Worm (Caenorhabditis elegans) whole organism, early embryonic: ENCODE data around the gene K01A12.2.

Source experiments
- F13C5.2 ChIP-seq: sonication (generic microtip); optimal IDR thresholded peaks from 2 replicates; lab custom pipeline; 2017; ENCODE audit warnings: mild to moderate bottlenecking, missing genetic modification characterization, inconsistent platforms, missing compliant biosample characterization
- aly-1 ChIP-seq: sonication (generic microtip); optimal IDR thresholded peaks from 2 replicates; lab custom pipeline; 2016; ENCODE audit warnings: missing genetic modification characterization, missing compliant biosample characterization
- ama-1 ChIP-seq: fragments of 150-350 bp; optimal IDR thresholded peaks from 2 replicates; lab custom pipeline; 2014
- ceh-36 ChIP-seq: sonication (generic microtip); optimal IDR thresholded peaks from 2 replicates; lab custom pipeline; 2016; ENCODE audit warnings: missing genetic modification characterization, inconsistent platforms, missing compliant biosample characterization
- ets-7 ChIP-seq: sonication (generic microtip); optimal IDR thresholded peaks from 2 replicates; lab custom pipeline; 2016; ENCODE audit warnings: missing genotype, missing genetic modification characterization, missing compliant biosample characterization
- flt-1 ChIP-seq: fragments of 200-800 bp; sonication (Bioruptor generic); IDR thresholded peaks from 2 replicates; pipeline ENCODE4 v1.3.6; 2022; ENCODE audit warnings: missing genetic modification characterization, missing compliant biosample characterization
- hmg-4 ChIP-seq: fragments of 200-800 bp; sonication (Bioruptor generic); optimal IDR thresholded peaks from 2 replicates; lab custom pipeline; 2018; ENCODE audit warnings: mild to moderate bottlenecking, missing genetic modification characterization, missing compliant biosample characterization
- hnd-1 ChIP-seq: sonication (generic microtip); optimal IDR thresholded peaks from 2 replicates; lab custom pipeline; 2016; ENCODE audit warnings: missing genetic modification characterization, missing compliant biosample characterization
- pes-1 ChIP-seq: fragments of 200-800 bp; sonication (Bioruptor generic); IDR thresholded peaks from 2 replicates; pipeline ENCODE4 v1.3.6; 2022; ENCODE audit warnings: missing genetic modification reagents, missing genetic modification characterization, missing compliant biosample characterization
- scrt-1 ChIP-seq: fragments of 200-800 bp; sonication (Bioruptor generic); IDR thresholded peaks from 2 replicates; pipeline ENCODE4 v1.3.6; 2022; ENCODE audit warnings: missing genetic modification characterization, missing compliant biosample characterization
- sea-1 ChIP-seq: fragments of 200-800 bp; sonication (Bioruptor generic); conservative IDR thresholded peaks from 2 replicates; pipeline ENCODE4 v1.3.6; 2022; ENCODE audit warnings: missing genetic modification characterization, missing compliant biosample characterization
- tbx-11 ChIP-seq: fragments of 200-800 bp; sonication (Bioruptor generic); IDR thresholded peaks from 2 replicates; pipeline ENCODE4 v1.3.6; 2022; ENCODE audit warnings: missing genetic modification characterization, missing compliant biosample characterization
- tbx-37 ChIP-seq: fragments of 200-800 bp; sonication (Bioruptor generic); conservative IDR thresholded peaks from 2 replicates; pipeline ENCODE4 v1.3.6; 2022; ENCODE audit warnings: missing genetic modification reagents, missing genetic modification characterization, missing compliant biosample characterization
- tra-4 ChIP-seq: sonication (generic microtip); optimal IDR thresholded peaks from 2 replicates; lab custom pipeline; 2017; ENCODE audit warnings: missing genetic modification characterization, missing compliant biosample characterization

DNA sequence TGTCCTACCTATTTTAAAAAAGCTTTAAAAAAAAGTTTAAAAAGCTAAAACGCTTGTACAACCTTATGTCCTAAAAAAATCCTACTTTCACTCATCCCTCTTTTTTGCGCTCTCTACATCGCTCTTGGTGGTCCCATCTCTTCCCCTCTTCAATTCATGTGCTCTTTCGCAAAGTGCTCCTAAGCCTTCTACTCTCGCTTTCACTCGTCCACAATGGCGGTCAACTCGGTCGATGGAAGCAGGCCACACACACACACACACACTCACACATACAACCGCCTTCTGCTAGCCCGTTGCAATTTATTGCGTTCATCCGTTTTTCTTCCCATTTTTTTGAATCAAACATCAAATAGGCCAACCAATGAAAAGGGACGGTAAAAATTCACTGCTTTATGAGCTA is 44.0 kb upstream of the K01A12.2 start:
- TF ChIP-seq flt-1 (GFP tag; lab: Robert Waterston, UW) (no peak), pes-1 (no peak), ama-1 (lab: Kevin White, UChicago) (no peak), ets-7 (tag; lab: Kevin White, UChicago) (no peak), sea-1 (GFP tag; lab: Robert Waterston, UW) (no peak), hmg-4 (GFP tag; lab: Kevin White, UChicago) (peak; percentile 67), tbx-11 (GFP tag; lab: Robert Waterston, UW) (no peak), hnd-1 (tag; lab: Kevin White, UChicago) (no peak), scrt-1 (GFP tag; lab: Robert Waterston, UW) (no peak), tbx-37 (GFP tag; lab: Robert Waterston, UW) (no peak), ceh-36 (tag; lab: Kevin White, UChicago) (no peak), aly-1 (no peak), F13C5.2 (no peak), tra-4 (tag; lab: Kevin White, UChicago) (no peak)
